Fruit fly (Drosophila melanogaster): ENCODE measurements around the gene Dpy-30L2.

Gene Dpy-30L2

dm6 chr3L:4040247-4040925 lies 7.1 kb downstream of the Dpy-30L2 start, which contains the start of the genes CG11593 and Rcd5 (continued):
- no peak for TF ChIP-seq D19B (GFP tag; optimal IDR thresholded peaks at IDR 0.05)
- peak; percentile 42 for TF ChIP-seq bab2 (GFP tag; optimal IDR thresholded peaks at IDR 0.05)
- no peak for TF ChIP-seq unpg (GFP tag; optimal IDR thresholded peaks at IDR 0.05)
- no peak for TF ChIP-seq pros (GFP tag; optimal IDR thresholded peaks at IDR 0.05)
- TF ChIP-seq phol (tag; optimal IDR thresholded peaks at IDR 0.05): peak; percentile 87
- no peak for TF ChIP-seq Fer1 (GFP tag; optimal IDR thresholded peaks at IDR 0.05)
- TF ChIP-seq Sox100B (GFP tag; optimal IDR thresholded peaks at IDR 0.05): no peak
- TF ChIP-seq row (GFP tag; IDR thresholded peaks at IDR 0.05): peak; percentile 94
- TF ChIP-seq CG30403 (GFP tag; optimal IDR thresholded peaks at IDR 0.05): peak; percentile 76
- no peak for TF ChIP-seq nau (GFP tag; optimal IDR thresholded peaks at IDR 0.05)
- no peak for TF ChIP-seq Vsx1 (GFP tag; optimal IDR thresholded peaks at IDR 0.05)
- peak; percentile 89 for TF ChIP-seq nmo (GFP tag; optimal IDR thresholded peaks at IDR 0.05)
- TF ChIP-seq Ets65A (GFP tag): peak; percentile 51
- no peak for TF ChIP-seq da (GFP tag; optimal IDR thresholded peaks at IDR 0.05)
- TF ChIP-seq Blimp-1 (GFP tag; optimal IDR thresholded peaks at IDR 0.05): no peak
- no peak for TF ChIP-seq Hr39 (optimal IDR thresholded peaks at IDR 0.05)
- no peak for TF ChIP-seq Six4 (GFP tag; optimal IDR thresholded peaks at IDR 0.05)
- no peak; the same call in 2 of the 3 replicates for TF ChIP-seq CG11695 (GFP tag; IDR thresholded peaks at IDR 0.05)
- peak; percentile 83 for TF ChIP-seq vvl (GFP tag; IDR thresholded peaks at IDR 0.05)
- TF ChIP-seq eve (GFP tag; optimal IDR thresholded peaks at IDR 0.05): no peak
- TF ChIP-seq CG4617 (GFP tag; optimal IDR thresholded peaks at IDR 0.05; ENCODE audit: borderline replicate concordance): peak; percentile 96
- TF ChIP-seq CG18262 (tag; optimal IDR thresholded peaks at IDR 0.05): no peak
- no peak for TF ChIP-seq luna (GFP tag; optimal IDR thresholded peaks at IDR 0.05)
- TF ChIP-seq Usf (GFP tag; optimal IDR thresholded peaks at IDR 0.05): peak; percentile 50
- no peak for TF ChIP-seq CG12219 (GFP tag; optimal IDR thresholded peaks at IDR 0.05)
- TF ChIP-seq CG10366 (GFP tag; IDR thresholded peaks at IDR 0.05): peak; percentile 82
- no peak for TF ChIP-seq chif (GFP tag; optimal IDR thresholded peaks at IDR 0.05)
- TF ChIP-seq CG6683 (GFP tag; optimal IDR thresholded peaks at IDR 0.05): no peak
- no peak for TF ChIP-seq CG10543 (GFP tag; optimal IDR thresholded peaks at IDR 0.05)
- peak; percentile 17 for TF ChIP-seq Bteb2 (GFP tag; optimal IDR thresholded peaks at IDR 0.05)
- 0 out of 3 replicates have a peak, but pooled peaks have one; percentile 14 for TF ChIP-seq CG34224 (GFP tag; IDR thresholded peaks at IDR 0.05; ENCODE audit: partially characterized antibody)
- no peak for TF ChIP-seq Trl (optimal IDR thresholded peaks at IDR 0.05)
- TF ChIP-seq Trl (GFP tag; optimal IDR thresholded peaks at IDR 0.05): peak; percentile 22
- no peak for TF ChIP-seq sim (GFP tag; IDR thresholded peaks at IDR 0.05)
- peak in 1 of 2 experiments; percentile 27 for TF ChIP-seq Dfd (GFP tag; optimal IDR thresholded peaks at IDR 0.05)
- peak; percentile 89 for TF ChIP-seq CG32772 (GFP tag; IDR thresholded peaks at IDR 0.05)
- TF ChIP-seq mirr (GFP tag; optimal IDR thresholded peaks at IDR 0.05): no peak
- TF ChIP-seq sna (GFP tag; IDR thresholded peaks at IDR 0.05; ENCODE audit: partially characterized antibody): 0 out of 2 replicates have a peak, but pooled peaks have one; percentile 24
- TF ChIP-seq slp2 (GFP tag; optimal IDR thresholded peaks at IDR 0.05): peak; percentile 9
- no peak for TF ChIP-seq Sry-δ (GFP tag; optimal IDR thresholded peaks at IDR 0.05)
- TF ChIP-seq ems (GFP tag; optimal IDR thresholded peaks at IDR 0.05): no peak
- TF ChIP-seq CG17328 (GFP tag; IDR thresholded peaks at IDR 0.05): peak; percentile 45; the same call in 1 of the 2 replicates
- no peak for TF ChIP-seq pita (GFP tag; optimal IDR thresholded peaks at IDR 0.05)
- TF ChIP-seq Doc2 (GFP tag; IDR thresholded peaks at IDR 0.05): 0 out of 2 replicates have a peak, but pooled peaks have one; percentile 33
- TF ChIP-seq pho (GFP tag; optimal IDR thresholded peaks at IDR 0.05): peak; percentile 25
- no peak for TF ChIP-seq oc (tag; optimal IDR thresholded peaks at IDR 0.05)
- TF ChIP-seq knrl (GFP tag; IDR thresholded peaks at IDR 0.05; ENCODE audit: partially characterized antibody): peak; percentile 53; the same call in 2 of the 3 replicates
- peak; percentile 75; the same call in 1 of the 2 replicates for TF ChIP-seq CG8765 (GFP tag; IDR thresholded peaks at IDR 0.05)
- TF ChIP-seq Dip3 (GFP tag; optimal IDR thresholded peaks at IDR 0.05): peak; percentile 27
- no peak for TF ChIP-seq Hr78 (GFP tag; optimal IDR thresholded peaks at IDR 0.05)

Measured in whole organism, embryonic.